Fruit fly (Drosophila melanogaster): ENCODE data around the gene Cyp6d5.

Cyp6d5 gene

DNA sequence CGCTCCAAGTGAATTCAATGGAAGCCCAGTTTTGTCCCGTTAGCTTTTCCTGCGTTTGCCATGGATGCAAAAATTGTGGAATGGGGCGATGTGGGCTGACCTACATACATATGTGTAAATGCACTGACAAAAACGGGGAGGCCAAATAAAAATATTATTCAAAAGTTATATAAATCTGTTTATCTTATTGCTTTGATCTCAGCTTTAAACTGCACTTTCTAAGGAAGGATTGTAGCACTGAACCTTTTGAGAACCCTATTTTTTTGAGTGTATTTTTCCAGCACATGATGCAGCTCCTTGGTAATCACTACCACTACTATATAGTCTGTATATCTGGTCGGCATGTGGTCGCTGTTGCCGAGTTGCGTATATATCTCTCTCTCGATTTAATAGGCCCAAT, 48.0 kb downstream of the Cyp6d5 start (continued):
- no peak for TF ChIP-seq CG9609 (GFP tag; optimal IDR thresholded peaks at IDR 0.05)
- TF ChIP-seq tgo (GFP tag; IDR thresholded peaks at IDR 0.05), result peak; percentile 60; the same call in 1 of the 3 replicates
- no peak for TF ChIP-seq CG1602 (GFP tag; optimal IDR thresholded peaks at IDR 0.05)
- TF ChIP-seq Atf6 (GFP tag; IDR thresholded peaks at IDR 0.05), result peak; percentile 61
- no peak for TF ChIP-seq fd102C (GFP tag; optimal IDR thresholded peaks at IDR 0.05)
- TF ChIP-seq CG17612 (GFP tag; IDR thresholded peaks at IDR 0.05), result 0 out of 2 replicates have a peak, but pooled peaks have one; percentile 32
- TF ChIP-seq Bdp1 (GFP tag; optimal IDR thresholded peaks at IDR 0.05), result no peak
- no peak for TF ChIP-seq usp (GFP tag; optimal IDR thresholded peaks at IDR 0.05)
- no peak for TF ChIP-seq CG17829 (tag; optimal IDR thresholded peaks at IDR 0.05)
- peak; percentile 32 for TF ChIP-seq nom (GFP tag; optimal IDR thresholded peaks at IDR 0.05)
- TF ChIP-seq gfzf (GFP tag; optimal IDR thresholded peaks at IDR 0.05), result no peak
- no peak for TF ChIP-seq ewg (GFP tag; optimal IDR thresholded peaks at IDR 0.05)
- TF ChIP-seq CG2199 (GFP tag; IDR thresholded peaks at IDR 0.05), result 0 out of 3 replicates have a peak, but pooled peaks have one; percentile 32
- TF ChIP-seq sd (tag; optimal IDR thresholded peaks at IDR 0.05), result no peak
- peak; percentile 57; the same call in 2 of the 3 replicates for TF ChIP-seq ase (GFP tag; IDR thresholded peaks at IDR 0.05)
- TF ChIP-seq klu (GFP tag; IDR thresholded peaks at IDR 0.05), result no peak
- peak; percentile 17 for TF ChIP-seq Dad (GFP tag; optimal IDR thresholded peaks at IDR 0.05)
- TF ChIP-seq CG17568 (GFP tag; optimal IDR thresholded peaks at IDR 0.05), result no peak
- peak; percentile 60 for TF ChIP-seq CG5245 (GFP tag; optimal IDR thresholded peaks at IDR 0.05)
- TF ChIP-seq zf30C (GFP tag; optimal IDR thresholded peaks at IDR 0.05), result no peak
- TF ChIP-seq CG2712 (tag; optimal IDR thresholded peaks at IDR 0.05), result no peak
- peak; percentile 50 for TF ChIP-seq lmd (GFP tag; IDR thresholded peaks at IDR 0.05)
- TF ChIP-seq Nf-YC (tag; optimal IDR thresholded peaks at IDR 0.05), result no peak
- TF ChIP-seq run (tag; optimal IDR thresholded peaks at IDR 0.05), result no peak
- TF ChIP-seq Eip74EF (GFP tag; optimal IDR thresholded peaks at IDR 0.05), result no peak
- TF ChIP-seq CoRest (tag; optimal IDR thresholded peaks at IDR 0.05), result peak; percentile 8
- TF ChIP-seq wdn (GFP tag; IDR thresholded peaks at IDR 0.05), result no peak
- no peak for TF ChIP-seq knrl (GFP tag; IDR thresholded peaks at IDR 0.05; ENCODE audit: partially characterized antibody)
- TF ChIP-seq Hr3 (GFP tag; optimal IDR thresholded peaks at IDR 0.05), result peak; percentile 33
- TF ChIP-seq CG6654 (GFP tag; optimal IDR thresholded peaks at IDR 0.05), result no peak
- TF ChIP-seq CG3995 (GFP tag; optimal IDR thresholded peaks at IDR 0.05), result no peak
- TF ChIP-seq chm (GFP tag; IDR thresholded peaks at IDR 0.05), result no peak; the same call in 1 of the 2 replicates
- TF ChIP-seq pfk (GFP tag; optimal IDR thresholded peaks at IDR 0.05), result no peak
- peak; percentile 38 for TF ChIP-seq CG30403 (GFP tag; optimal IDR thresholded peaks at IDR 0.05)
- TF ChIP-seq CG7928 (GFP tag; optimal IDR thresholded peaks at IDR 0.05), result no peak
- TF ChIP-seq yki (optimal IDR thresholded peaks at IDR 0.05), result no peak
- no peak for TF ChIP-seq CG7745 (tag; optimal IDR thresholded peaks at IDR 0.05)
- TF ChIP-seq psq (GFP tag; optimal IDR thresholded peaks at IDR 0.05), result no peak
- TF ChIP-seq CG18476 (GFP tag; optimal IDR thresholded peaks at IDR 0.05), result no peak
- TF ChIP-seq Opbp (GFP tag; IDR thresholded peaks at IDR 0.05; ENCODE audit: partially characterized antibody), result no peak
- no peak for TF ChIP-seq CG33213 (GFP tag; optimal IDR thresholded peaks at IDR 0.05)
- no peak for TF ChIP-seq Dref (GFP tag; IDR thresholded peaks at IDR 0.05)
- no peak for TF ChIP-seq CG12104 (GFP tag; optimal IDR thresholded peaks at IDR 0.05)
- no peak for TF ChIP-seq amos (GFP tag; IDR thresholded peaks at IDR 0.05; ENCODE audit: partially characterized antibody)
- TF ChIP-seq CG1603 (tag; optimal IDR thresholded peaks at IDR 0.05), result no peak
- no peak for TF ChIP-seq Dfd (GFP tag; optimal IDR thresholded peaks at IDR 0.05)
- no peak for TF ChIP-seq pnt (GFP tag; optimal IDR thresholded peaks at IDR 0.05)
- peak; percentile 21 for TF ChIP-seq trem (tag; optimal IDR thresholded peaks at IDR 0.05)
- no peak for TF ChIP-seq Adf1 (GFP tag; IDR thresholded peaks at IDR 0.05)
- no peak for TF ChIP-seq CG34224 (GFP tag; IDR thresholded peaks at IDR 0.05; ENCODE audit: partially characterized antibody)
- no peak for TF ChIP-seq CG13894 (tag; optimal IDR thresholded peaks at IDR 0.05)

Measured in whole organism, embryonic.